Fruit fly (Drosophila melanogaster): ENCODE results near the gene HisCl1.

The HisCl1 gene

dm6 chr3R:11796780-11797179, 9.8 kb downstream of the HisCl1 start, which contains the start of gene Sbf:
Gene Sbf, minus strand, starts transcription at chr3R:11796948.
- no peak for TF ChIP-seq noc (tag; optimal IDR thresholded peaks at IDR 0.05)

DNA sequence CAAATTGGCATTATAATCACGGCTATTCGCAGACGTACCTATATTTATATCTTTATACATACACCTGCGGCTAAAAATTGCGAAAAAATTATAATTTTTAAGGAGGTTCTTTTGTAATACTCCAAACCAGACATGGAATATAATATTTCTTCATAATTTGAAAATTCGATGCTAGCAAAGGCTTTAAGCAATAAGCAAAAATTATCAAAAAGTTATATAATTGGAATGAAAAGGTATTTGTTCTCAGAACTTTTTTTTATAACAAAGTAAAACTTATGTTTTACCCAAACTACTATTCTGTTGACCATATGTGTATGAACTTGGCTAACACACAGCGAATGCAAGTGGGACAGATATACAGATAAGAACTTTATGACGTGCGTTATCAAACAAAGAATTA, 18.6 kb downstream of the HisCl1 start:
- peak; percentile 5 for TF ChIP-seq noc (tag; optimal IDR thresholded peaks at IDR 0.05)

- no peak for TF ChIP-seq noc (tag; optimal IDR thresholded peaks at IDR 0.05)
These were observed 19.8 kb downstream of the HisCl1 start for dm6 chr3R:11806753-11807152.

DNA sequence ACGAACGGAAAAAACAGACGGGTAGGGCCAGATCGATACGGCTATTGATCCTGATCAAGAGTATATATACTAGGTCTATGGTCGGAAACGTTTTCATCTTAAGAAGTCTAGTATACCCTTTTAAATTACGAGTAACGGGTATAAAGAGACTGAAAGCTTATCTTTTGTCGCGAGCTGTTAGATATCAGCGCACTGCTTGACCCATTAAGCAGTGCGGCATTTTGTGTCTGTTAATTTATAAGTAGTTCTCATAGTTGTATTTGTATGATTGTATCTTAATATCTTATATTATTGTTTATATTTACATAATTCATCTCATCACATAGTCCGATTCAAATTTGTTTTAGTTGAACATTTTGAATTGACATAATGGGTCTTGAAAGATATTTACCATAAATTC, 20.7 kb downstream of the HisCl1 start:
- no peak for TF ChIP-seq noc (tag; optimal IDR thresholded peaks at IDR 0.05)

dm6 chr3R:11809620-11810019, 22.6 kb downstream of the HisCl1 start:
- peak; percentile 22 for TF ChIP-seq noc (tag; optimal IDR thresholded peaks at IDR 0.05)

dm6 chr3R:11810831-11811484, 24.0 kb downstream of the HisCl1 start:
- TF ChIP-seq noc (tag; optimal IDR thresholded peaks at IDR 0.05), result peak; percentile 40

DNA sequence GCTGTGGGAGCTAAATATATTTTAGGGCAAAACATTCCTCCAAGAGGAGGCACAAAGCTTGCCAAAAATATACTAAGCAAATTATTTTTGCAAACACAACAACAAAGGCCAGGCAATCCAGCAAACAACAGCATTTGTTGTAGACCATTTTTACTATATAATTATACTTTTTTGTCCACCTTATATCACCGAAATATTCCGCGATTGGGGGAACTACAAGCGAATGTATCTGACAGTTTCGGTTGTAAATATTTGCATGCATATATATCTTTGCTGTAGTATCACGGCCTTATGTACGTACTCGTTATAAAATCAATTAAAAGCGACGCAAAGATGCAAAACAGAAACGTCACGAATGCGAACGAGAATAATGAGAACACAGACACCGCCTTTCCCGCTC, 25.5 kb downstream of the HisCl1 start:
- no peak for TF ChIP-seq noc (tag; optimal IDR thresholded peaks at IDR 0.05)

dm6 chr3R:11812881-11813466, 26.0 kb downstream of the HisCl1 start, which contains the start of gene ClC-a:
Gene ClC-a, minus strand, starts transcription at chr3R:11813207.
- TF ChIP-seq noc (tag; optimal IDR thresholded peaks at IDR 0.05), result peak; percentile 66

- TF ChIP-seq noc (tag; optimal IDR thresholded peaks at IDR 0.05), result peak; percentile 26
These were observed 32.1 kb downstream of the HisCl1 start, which contains the start of the genes COX5A and glo for dm6 chr3R:11818930-11819639. Gene COX5A, plus strand, starts transcription at chr3R:11819359. Gene glo, minus strand, starts transcription at chr3R:11819420.

- TF ChIP-seq noc (tag; optimal IDR thresholded peaks at IDR 0.05), result no peak
These were observed 32.6 kb downstream of the HisCl1 start for dm6 chr3R:11819640-11819979.

- TF ChIP-seq noc (tag; optimal IDR thresholded peaks at IDR 0.05), result no peak
These were observed 33.2 kb downstream of the HisCl1 start for dm6 chr3R:11820148-11820547.

- no peak for TF ChIP-seq noc (tag; optimal IDR thresholded peaks at IDR 0.05)
These were observed 34.8 kb downstream of the HisCl1 start for dm6 chr3R:11821800-11822199.

DNA sequence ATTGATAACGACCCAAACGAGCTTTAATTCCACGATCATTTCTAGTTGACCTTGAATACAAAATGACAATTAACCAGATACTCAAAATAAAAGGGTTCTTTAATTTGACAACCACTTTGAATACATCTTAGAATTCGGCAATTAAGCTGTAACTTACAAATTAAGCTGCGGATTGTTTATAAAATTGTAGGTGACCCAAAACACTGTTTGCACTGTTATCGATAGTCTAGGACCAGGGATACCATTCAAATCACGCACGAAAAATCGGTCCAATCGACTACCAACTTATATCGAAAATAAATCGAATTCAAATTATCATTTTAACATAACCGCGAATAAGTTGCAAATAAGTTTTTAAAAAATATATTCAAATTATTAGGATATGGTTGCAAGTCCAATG, 35.3 kb downstream of the HisCl1 start, which contains the start of gene Kyat:
Kyat (minus strand) TSS at position 228 of the 400 bp plus-strand sequence.
- no peak for TF ChIP-seq noc (tag; optimal IDR thresholded peaks at IDR 0.05)

dm6 chr3R:11830757-11831586, 44.0 kb downstream of the HisCl1 start:
- no peak for TF ChIP-seq noc (tag; optimal IDR thresholded peaks at IDR 0.05)

- no peak for TF ChIP-seq noc (tag; optimal IDR thresholded peaks at IDR 0.05)
These were observed 46.4 kb downstream of the HisCl1 start for dm6 chr3R:11833406-11833805.

Data from whole organism, larva.